Fruit fly (Drosophila melanogaster): Measurements from ENCODE around the gene RpL30.

The RpL30 gene

dm6 chr2L:19034213-19034929, 25.3 kb upstream of the RpL30 start, which contains the start of the genes mib2 and CG31800 (continued):
- peak; percentile 69 for TF ChIP-seq tna (GFP tag; IDR thresholded peaks at IDR 0.05; ENCODE audit: partially characterized antibody)
- TF ChIP-seq CG9727 (GFP tag; optimal IDR thresholded peaks at IDR 0.05), result no peak
- no peak for TF ChIP-seq hth (optimal IDR thresholded peaks at IDR 0.05)
- no peak for TF ChIP-seq CG1647 (GFP tag; optimal IDR thresholded peaks at IDR 0.05)
- peak; percentile 76 for TF ChIP-seq CG16813 (GFP tag; IDR thresholded peaks at IDR 0.05; ENCODE audit: partially characterized antibody)
- no peak for TF ChIP-seq Hr51 (GFP tag; optimal IDR thresholded peaks at IDR 0.05)
- no peak for TF ChIP-seq run (tag; optimal IDR thresholded peaks at IDR 0.05)
- no peak for TF ChIP-seq CG12219 (GFP tag; optimal IDR thresholded peaks at IDR 0.05)
- TF ChIP-seq ab (GFP tag; optimal IDR thresholded peaks at IDR 0.05), result no peak
- TF ChIP-seq CG11093 (GFP tag; IDR thresholded peaks at IDR 0.05), result no peak
- TF ChIP-seq Atf-2 (GFP tag; optimal IDR thresholded peaks at IDR 0.05), result no peak
- no peak for TF ChIP-seq lmd (GFP tag; IDR thresholded peaks at IDR 0.05)
- no peak for TF ChIP-seq CG10979 (tag; optimal IDR thresholded peaks at IDR 0.05)
- no peak for TF ChIP-seq da (GFP tag; optimal IDR thresholded peaks at IDR 0.05)
- TF ChIP-seq B-H1 (GFP tag; IDR thresholded peaks at IDR 0.05), result no peak
- no peak for TF ChIP-seq en (GFP tag; optimal IDR thresholded peaks at IDR 0.05)
- TF ChIP-seq CG12071 (GFP tag; optimal IDR thresholded peaks at IDR 0.05), result no peak
- no peak for TF ChIP-seq CG8089 (GFP tag; optimal IDR thresholded peaks at IDR 0.05)
- no peak for TF ChIP-seq ftz-f1 (GFP tag; optimal IDR thresholded peaks at IDR 0.05)
- TF ChIP-seq CG12104 (GFP tag; optimal IDR thresholded peaks at IDR 0.05), result no peak
- no peak for TF ChIP-seq CG1529 (GFP tag; optimal IDR thresholded peaks at IDR 0.05)
- TF ChIP-seq Lim3 (GFP tag; IDR thresholded peaks at IDR 0.05), result no peak
- no peak for TF ChIP-seq pita (GFP tag; optimal IDR thresholded peaks at IDR 0.05)
- TF ChIP-seq YL-1 (GFP tag; optimal IDR thresholded peaks at IDR 0.05), result peak; percentile 59
- TF ChIP-seq dati (GFP tag; IDR thresholded peaks at IDR 0.05), result no peak
- TF ChIP-seq CG10654 (GFP tag; optimal IDR thresholded peaks at IDR 0.05), result no peak
- TF ChIP-seq Chrac-16 (GFP tag; optimal IDR thresholded peaks at IDR 0.05), result no peak
- TF ChIP-seq CG10462 (GFP tag; optimal IDR thresholded peaks at IDR 0.05), result no peak
- no peak for TF ChIP-seq Fer1 (GFP tag; optimal IDR thresholded peaks at IDR 0.05)
- no peak for TF ChIP-seq BtbVII (GFP tag; optimal IDR thresholded peaks at IDR 0.05)
- TF ChIP-seq z (GFP tag; IDR thresholded peaks at IDR 0.05), result no peak
- peak; percentile 8 for TF ChIP-seq Ets97D (GFP tag; optimal IDR thresholded peaks at IDR 0.05)
- TF ChIP-seq CG9437 (GFP tag; optimal IDR thresholded peaks at IDR 0.05), result no peak
- TF ChIP-seq CG7271 (tag; optimal IDR thresholded peaks at IDR 0.05), result no peak
- peak; percentile 27 for TF ChIP-seq CG14710 (tag; optimal IDR thresholded peaks at IDR 0.05)
- no peak for TF ChIP-seq HLH3B (GFP tag; IDR thresholded peaks at IDR 0.05)
- TF ChIP-seq ham (GFP tag; IDR thresholded peaks at IDR 0.05), result no peak
- peak in 1 of 2 experiments; percentile 77 for TF ChIP-seq Pdp1 (GFP tag; optimal IDR thresholded peaks at IDR 0.05)
- no peak for TF ChIP-seq CG7839 (tag; optimal IDR thresholded peaks at IDR 0.05)
- TF ChIP-seq bbx (GFP tag; IDR thresholded peaks at IDR 0.05; ENCODE audit: partially characterized antibody), result peak; percentile 91
- TF ChIP-seq CG31441 (GFP tag; IDR thresholded peaks at IDR 0.05), result no peak
- no peak for TF ChIP-seq CG7786 (GFP tag; optimal IDR thresholded peaks at IDR 0.05)
- no peak for TF ChIP-seq sim (GFP tag; IDR thresholded peaks at IDR 0.05)
- no peak for TF ChIP-seq az2 (GFP tag; optimal IDR thresholded peaks at IDR 0.05)
- TF ChIP-seq NK7.1 (GFP tag; optimal IDR thresholded peaks at IDR 0.05), result no peak
- TF ChIP-seq CG13775 (GFP tag; optimal IDR thresholded peaks at IDR 0.05), result no peak
- no peak for TF ChIP-seq ranshi (GFP tag; IDR thresholded peaks at IDR 0.05)
- TF ChIP-seq Xrp1 (GFP tag; IDR thresholded peaks at IDR 0.05), result no peak
- no peak for TF ChIP-seq CG10274 (GFP tag; optimal IDR thresholded peaks at IDR 0.05)
- no peak for TF ChIP-seq bowl (GFP tag; IDR thresholded peaks at IDR 0.05)
- TF ChIP-seq ac (GFP tag; optimal IDR thresholded peaks at IDR 0.05), result no peak

All from whole organism, embryonic.